Fruit fly (Drosophila melanogaster) S2 (cell line): Measurements from ENCODE around the gene CG33490.

Experiments
- CG8478 ChIP-seq: fragments of >200 bp; optimal IDR thresholded peaks from 2 replicates; lab custom pipeline; 2018
- CTCF ChIP-seq, 2 experiments: fragments of >200 bp; optimal IDR thresholded peaks; 2 replicates each; lab custom pipeline; 2018

- TF ChIP-seq CG8478, result no peak
- TF ChIP-seq CTCF (optimal IDR thresholded peaks at IDR 0.05; lab: Kevin White, UChicago), result no peak
Measured at dm6 chr3L:11554338-11554737, 20.1 kb downstream of the CG33490 start.
